Worm (Caenorhabditis elegans): Measurements from ENCODE around the gene zig-5.

Gene zig-5

ce11 chrIII:10989491-10990032, 36.3 kb upstream of the zig-5 start (continued):
- TF ChIP-seq set-16 (GFP tag; IDR thresholded peaks at IDR 0.05) = peak; percentile 85
- TF ChIP-seq Y105C5A.15 (GFP tag; IDR thresholded peaks at IDR 0.05) = peak; percentile 96
- TF ChIP-seq fkh-10 (GFP tag; optimal IDR thresholded peaks at IDR 0.05) = peak; percentile 84
- peak; percentile 96 for TF ChIP-seq nhr-102 (tag; optimal IDR thresholded peaks at IDR 0.05)
- peak; percentile 94 for TF ChIP-seq jun-1 (tag; optimal IDR thresholded peaks at IDR 0.05)
- peak; percentile 91 for TF ChIP-seq mxl-2 (GFP tag; conservative IDR thresholded peaks at IDR 0.05)
- peak; percentile 94 for TF ChIP-seq saeg-2 (GFP tag; IDR thresholded peaks at IDR 0.05)
- peak; percentile 48 for TF ChIP-seq lin-15B (tag; optimal IDR thresholded peaks at IDR 0.05)
- peak; percentile 91 for TF ChIP-seq F10B5.3 (tag; optimal IDR thresholded peaks at IDR 0.05)
- peak; percentile 93 for TF ChIP-seq arid-1 (GFP tag; conservative IDR thresholded peaks at IDR 0.05)
- TF ChIP-seq nhr-11 (tag; optimal IDR thresholded peaks at IDR 0.05) = peak; percentile 90
- peak; percentile 74 for TF ChIP-seq nhr-10 (tag; optimal IDR thresholded peaks at IDR 0.05)
- peak; percentile 95 for TF ChIP-seq duxl-1 (tag; optimal IDR thresholded peaks at IDR 0.05; ENCODE audit: poor library complexity)
- peak; percentile 85 for TF ChIP-seq T20F7.1 (GFP tag; optimal IDR thresholded peaks at IDR 0.05)
- peak; percentile 98 for TF ChIP-seq nhr-41 (GFP tag; IDR thresholded peaks at IDR 0.05)
- TF ChIP-seq ztf-7 (tag; optimal IDR thresholded peaks at IDR 0.05) = peak; percentile 93
- peak; percentile 98 for TF ChIP-seq pha-4 (GFP tag; IDR thresholded peaks at IDR 0.05)
- peak; percentile 31 for TF ChIP-seq pha-4 (tag; optimal IDR thresholded peaks at IDR 0.05)
- TF ChIP-seq vab-7 (GFP tag; IDR thresholded peaks at IDR 0.05) = peak; percentile 98
- TF ChIP-seq hlh-11 (tag; optimal IDR thresholded peaks at IDR 0.05) = peak; percentile 88
- peak; percentile 17 for TF ChIP-seq R02D3.7 (tag; optimal IDR thresholded peaks at IDR 0.05)
- no peak for TF ChIP-seq skn-1 (tag; optimal IDR thresholded peaks at IDR 0.05)
- TF ChIP-seq zfp-2 (tag; optimal IDR thresholded peaks at IDR 0.05) = peak; percentile 80
- TF ChIP-seq hlh-30 (tag; optimal IDR thresholded peaks at IDR 0.05; ENCODE audit: insufficient read depth) = peak; percentile 94
- TF ChIP-seq lir-3 (tag; optimal IDR thresholded peaks at IDR 0.05) = peak; percentile 90
- peak; percentile 96 for TF ChIP-seq spr-3 (GFP tag; optimal IDR thresholded peaks at IDR 0.05)
- peak; percentile 86 for TF ChIP-seq unc-130 (GFP tag; optimal IDR thresholded peaks at IDR 0.05)
- TF ChIP-seq zag-1 (tag; optimal IDR thresholded peaks at IDR 0.05) = peak; percentile 70
- TF ChIP-seq ctbp-1 (GFP tag; IDR thresholded peaks at IDR 0.05) = peak; percentile 98
- TF ChIP-seq daf-8 (GFP tag; IDR thresholded peaks at IDR 0.05) = peak; percentile 93; the same call in 1 of the 2 replicates

ce11 chrIII:10987561-10988184, 34.4 kb upstream of the zig-5 start, which contains the start of gene col-94:
col-94 (minus strand) TSS chrIII:10987873.
- TF ChIP-seq tag-97 (GFP tag; IDR thresholded peaks at IDR 0.05) (no peak), daf-8 (GFP tag; IDR thresholded peaks at IDR 0.05) (0 out of 2 replicates have a peak, but pooled peaks have one; percentile 25), sdz-12 (GFP tag; optimal IDR thresholded peaks at IDR 0.05) (no peak), set-16 (GFP tag; IDR thresholded peaks at IDR 0.05) (no peak), unc-62 (GFP tag; optimal IDR thresholded peaks at IDR 0.05 in 1 of 2) (peak in 1 of 2 experiments; percentile 56), unc-62 (tag; optimal IDR thresholded peaks at IDR 0.05) (no peak), nhr-48 (tag; optimal IDR thresholded peaks at IDR 0.05) (no peak), unc-130 (GFP tag; optimal IDR thresholded peaks at IDR 0.05) (no peak), hif-1 (tag; optimal IDR thresholded peaks at IDR 0.05) (no peak), daf-19 (GFP tag; conservative IDR thresholded peaks at IDR 0.05) (no peak), F10B5.3 (tag; optimal IDR thresholded peaks at IDR 0.05) (no peak), mep-1 (tag; optimal IDR thresholded peaks at IDR 0.05) (no peak), ctbp-1 (GFP tag; IDR thresholded peaks at IDR 0.05) (no peak), snpc-4 (tag; optimal IDR thresholded peaks at IDR 0.05) (no peak), Y75B8A.6 (GFP tag; IDR thresholded peaks at IDR 0.05) (no peak), madf-9 (GFP tag; conservative IDR thresholded peaks at IDR 0.05) (no peak), F37D6.2 (tag; optimal IDR thresholded peaks at IDR 0.05) (no peak), mxl-3 (GFP tag; optimal IDR thresholded peaks at IDR 0.05) (no peak), T26A8.4 (GFP tag; IDR thresholded peaks at IDR 0.05) (0 out of 2 replicates have a peak, but pooled peaks have one; percentile 11), lin-38 (GFP tag; IDR thresholded peaks at IDR 0.05) (0 out of 2 replicates have a peak, but pooled peaks have one; percentile 16), ZK337.2 (GFP tag; IDR thresholded peaks at IDR 0.05) (no peak), aha-1 (tag) (peak; percentile 71), nhr-42 (GFP tag; IDR thresholded peaks at IDR 0.05) (no peak), F44E2.7 (GFP tag; IDR thresholded peaks at IDR 0.05) (no peak), F49E8.2 (tag; optimal IDR thresholded peaks at IDR 0.05; ENCODE audit: borderline replicate concordance) (no peak), hlh-11 (tag; optimal IDR thresholded peaks at IDR 0.05) (peak; percentile 3)
